Worm (Caenorhabditis elegans): ENCODE data around the gene ZK1236.5.

Gene ZK1236.5

DNA sequence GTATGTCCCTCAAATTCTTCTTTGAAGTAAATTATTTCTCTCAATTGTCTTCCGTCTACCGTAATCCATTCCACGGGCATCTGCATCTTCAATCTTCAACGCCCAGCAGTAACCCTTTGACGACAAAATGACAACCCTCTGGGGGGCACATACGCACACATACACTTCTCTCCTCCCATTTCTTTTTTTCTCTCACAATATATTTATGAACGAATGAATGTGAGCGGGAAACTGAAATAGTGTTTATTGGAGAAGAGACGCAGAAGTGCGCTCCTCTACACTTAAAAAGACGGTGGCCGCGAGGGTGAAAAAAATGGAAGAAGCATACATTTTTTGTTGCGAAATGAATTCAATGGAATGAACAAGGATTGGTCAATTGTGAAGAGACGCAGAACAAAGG lies 20.0 kb downstream of the ZK1236.5 start (continued):
- TF ChIP-seq B0336.3 (GFP tag; IDR thresholded peaks at IDR 0.05), result peak; percentile 47; the same call in 1 of the 2 replicates
- TF ChIP-seq tbx-9 (tag; optimal IDR thresholded peaks at IDR 0.05; ENCODE audit: borderline replicate concordance), result no peak
- no peak for TF ChIP-seq ceh-40 (GFP tag; IDR thresholded peaks at IDR 0.05)
- TF ChIP-seq xnd-1 (tag; optimal IDR thresholded peaks at IDR 0.05), result no peak
- peak; percentile 6 for TF ChIP-seq him-1 (tag; optimal IDR thresholded peaks at IDR 0.05)
- peak; percentile 32; the same call in 1 of the 2 replicates for TF ChIP-seq madf-6 (GFP tag; IDR thresholded peaks at IDR 0.05)
- peak in 1 of 3 experiments; percentile 48 for TF ChIP-seq lin-35 (GFP tag; optimal IDR thresholded peaks at IDR 0.05)
- TF ChIP-seq ceh-27 (GFP tag; optimal IDR thresholded peaks at IDR 0.05), result peak; percentile 35
- no peak for TF ChIP-seq hrde-1 (tag; optimal IDR thresholded peaks at IDR 0.05; ENCODE audit: borderline replicate concordance)
- TF ChIP-seq snpc-1.1 (tag; optimal IDR thresholded peaks at IDR 0.05; ENCODE audit: insufficient read depth), result no peak
- TF ChIP-seq rpc-1 (optimal IDR thresholded peaks at IDR 0.05), result no peak
- no peak for TF ChIP-seq rpc-1 (tag; optimal IDR thresholded peaks at IDR 0.05)
- TF ChIP-seq cebp-2 (GFP tag; IDR thresholded peaks at IDR 0.05), result no peak
- peak; percentile 90 for TF ChIP-seq cebp-1 (GFP tag; IDR thresholded peaks at IDR 0.05)
- peak; percentile 94 for TF ChIP-seq cebp-1 (tag; optimal IDR thresholded peaks at IDR 0.05)
- TF ChIP-seq B0035.1 (tag; optimal IDR thresholded peaks at IDR 0.05), result no peak
- no peak for TF ChIP-seq F49E8.2 (tag; optimal IDR thresholded peaks at IDR 0.05; ENCODE audit: insufficient read depth)
- TF ChIP-seq F37B4.10 (GFP tag; IDR thresholded peaks at IDR 0.05), result no peak
- no peak for TF ChIP-seq nhr-120 (GFP tag; IDR thresholded peaks at IDR 0.05)
- TF ChIP-seq F22D6.2 (tag; optimal IDR thresholded peaks at IDR 0.05), result no peak
- no peak for TF ChIP-seq dpff-1 (tag; optimal IDR thresholded peaks at IDR 0.05)
- no peak for TF ChIP-seq chd-7 (tag; optimal IDR thresholded peaks at IDR 0.05)
- TF ChIP-seq lin-54 (GFP tag; optimal IDR thresholded peaks at IDR 0.05), result peak; percentile 35
- no peak for TF ChIP-seq C06A6.2 (GFP tag; conservative IDR thresholded peaks at IDR 0.05)
- 0 out of 2 replicates have a peak, but pooled peaks have one; percentile 43 for TF ChIP-seq nfyb-1 (GFP tag; IDR thresholded peaks at IDR 0.05)
- no peak for TF ChIP-seq C17E4.6 (GFP tag; IDR thresholded peaks at IDR 0.05)
- TF ChIP-seq sea-2 (GFP tag; IDR thresholded peaks at IDR 0.05), result no peak
- TF ChIP-seq Y56A3A.18 (GFP tag; IDR thresholded peaks at IDR 0.05), result 0 out of 2 replicates have a peak, but pooled peaks have one; percentile 48
- TF ChIP-seq nhr-80 (tag; optimal IDR thresholded peaks at IDR 0.05), result peak; percentile 96
- no peak for TF ChIP-seq nhr-179 (tag; optimal IDR thresholded peaks at IDR 0.05)
- no peak for TF ChIP-seq madf-8 (GFP tag; conservative IDR thresholded peaks at IDR 0.05)
- TF ChIP-seq snpc-3.4 (tag; optimal IDR thresholded peaks at IDR 0.05), result no peak
- no peak for TF ChIP-seq F57A8.1 (GFP tag; optimal IDR thresholded peaks at IDR 0.05)
- TF ChIP-seq nfya-2 (GFP tag; IDR thresholded peaks at IDR 0.05), result no peak
- no peak for TF ChIP-seq tlf-1 (GFP tag; optimal IDR thresholded peaks at IDR 0.05)
- no peak for TF ChIP-seq Y95B8A.8 (GFP tag; IDR thresholded peaks at IDR 0.05)
- TF ChIP-seq nhr-90 (tag; optimal IDR thresholded peaks at IDR 0.05), result no peak
- peak; percentile 62 for TF ChIP-seq ztf-18 (tag; optimal IDR thresholded peaks at IDR 0.05)
- TF ChIP-seq ztf-25 (GFP tag; IDR thresholded peaks at IDR 0.05), result no peak
- TF ChIP-seq akir-1 (GFP tag; optimal IDR thresholded peaks at IDR 0.05), result no peak
- TF ChIP-seq repo-1 (tag; optimal IDR thresholded peaks at IDR 0.05), result no peak
- no peak for TF ChIP-seq somi-1 (GFP tag; optimal IDR thresholded peaks at IDR 0.05)
- no peak for TF ChIP-seq ztf-22 (GFP tag; optimal IDR thresholded peaks at IDR 0.05)
- no peak for TF ChIP-seq nfya-1 (tag; optimal IDR thresholded peaks at IDR 0.05; ENCODE audit: borderline replicate concordance, insufficient read depth)
- no peak for TF ChIP-seq ceh-58 (GFP tag; IDR thresholded peaks at IDR 0.05)
- no peak for TF ChIP-seq mcd-1 (GFP tag; IDR thresholded peaks at IDR 0.05)
- no peak for TF ChIP-seq lin-26 (GFP tag; IDR thresholded peaks at IDR 0.05)
- no peak for TF ChIP-seq sdz-38 (tag; optimal IDR thresholded peaks at IDR 0.05)
- TF ChIP-seq ceh-100 (GFP tag; IDR thresholded peaks at IDR 0.05), result no peak
- TF ChIP-seq Y53F4B.3 (GFP tag; IDR thresholded peaks at IDR 0.05), result no peak

Data from whole organism, young adult.